Fruit fly (Drosophila melanogaster) whole organism, embryonic: ENCODE measurements around the gene BTBD9.

Experiments used
- CG13894 ChIP-seq: fragments of 200-800 bp; sonication (Bioruptor generic); optimal IDR thresholded peaks from 3 replicates; lab custom pipeline; 2018; ENCODE audit warnings: missing biosample characterization, mild to moderate bottlenecking, missing genetic modification characterization, moderate library complexity
- CG4854 ChIP-seq: fragments of 200-800 bp; sonication (Bioruptor generic); optimal IDR thresholded peaks from 2 replicates; lab custom pipeline; 2016; ENCODE audit warnings: missing biosample characterization, missing genetic modification characterization, inconsistent platforms
- jigr1 ChIP-seq: fragments of 200-800 bp; sonication (Bioruptor generic); IDR thresholded peaks from 3 replicates; pipeline ENCODE4 v1.3.6; 2022; ENCODE audit warnings: missing biosample characterization, missing genetic modification characterization

DNA sequence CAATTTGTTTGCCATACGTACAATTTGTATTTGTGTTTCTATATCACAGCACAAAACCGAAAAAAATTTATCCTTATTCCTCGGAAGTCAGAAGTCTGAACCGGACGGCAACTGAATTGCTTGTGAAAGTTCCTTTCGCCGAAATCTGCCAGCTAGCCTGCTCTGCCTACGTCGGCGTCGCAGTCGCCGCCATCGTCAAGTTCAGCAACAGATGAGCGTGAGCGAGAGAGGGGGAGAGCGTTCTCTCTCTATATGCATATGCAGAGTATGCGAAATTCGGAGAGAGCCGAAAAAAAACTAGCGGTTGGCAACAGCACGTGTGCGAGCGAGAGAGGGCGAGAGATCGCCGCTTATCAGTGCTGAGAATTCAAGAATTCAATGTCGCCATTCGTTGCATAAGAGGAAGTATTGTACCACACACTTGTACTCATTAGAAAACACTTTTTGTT lies 16.0 kb downstream of the BTBD9 start:
- TF ChIP-seq jigr1 (no peak), CG4854 (no peak), CG13894 (no peak)
